Worm (Caenorhabditis elegans) whole organism, late embryonic: ENCODE measurements around the gene par-2.
"Not testable (repeated sequence)": the region's sequence is repeated elsewhere in the genome, so short reads cannot be mapped to it uniquely, and the experiment has no call there.

Source experiments
- ama-1 ChIP-seq: fragments of 150-350 bp; optimal IDR thresholded peaks from 2 replicates; lab custom pipeline; 2014
- ceh-48 ChIP-seq: sonication (generic microtip); optimal IDR thresholded peaks from 2 replicates; lab custom pipeline; 2016; ENCODE audit warnings: missing genetic modification characterization, inconsistent platforms, missing compliant biosample characterization
- elt-2 ChIP-seq: sonication (generic microtip); optimal IDR thresholded peaks from 2 replicates; lab custom pipeline; 2016; ENCODE audit warnings: missing genetic modification reagents, missing genetic modification characterization, missing compliant biosample characterization
- elt-4 ChIP-seq: sonication (generic microtip); optimal IDR thresholded peaks from 2 replicates; lab custom pipeline; 2016; ENCODE audit warnings: missing genetic modification characterization, missing compliant biosample characterization
- gmeb-2 ChIP-seq: sonication (generic microtip); optimal IDR thresholded peaks from 2 replicates; lab custom pipeline; 2016; ENCODE audit warnings: missing genetic modification characterization, inconsistent platforms, missing compliant biosample characterization
- hlh-30 ChIP-seq: sonication (generic microtip); optimal IDR thresholded peaks from 2 replicates; lab custom pipeline; 2017; ENCODE audit warnings: antibody characterized with exemption, missing genetic modification characterization, missing compliant biosample characterization; ENCODE audit not compliant: insufficient read depth
- odd-2 ChIP-seq: sonication (generic microtip); optimal IDR thresholded peaks from 2 replicates; lab custom pipeline; 2017; ENCODE audit warnings: antibody characterized with exemption, mild to moderate bottlenecking, missing genetic modification characterization, missing compliant biosample characterization
- pag-3 ChIP-seq: sonication (generic microtip); optimal IDR thresholded peaks from 2 replicates; lab custom pipeline; 2016; ENCODE audit warnings: missing compliant biosample characterization, missing genetic modification characterization, borderline replicate concordance
- pha-2 ChIP-seq: sonication (generic microtip); optimal IDR thresholded peaks from 2 replicates; lab custom pipeline; 2017; ENCODE audit warnings: mild to moderate bottlenecking, missing genetic modification characterization, missing compliant biosample characterization
- pqm-1 ChIP-seq: sonication (generic microtip); optimal IDR thresholded peaks from 2 replicates; lab custom pipeline; 2016; ENCODE audit warnings: missing genetic modification characterization, missing compliant biosample characterization
- rnt-1 ChIP-seq: sonication (generic microtip); optimal IDR thresholded peaks from 2 replicates; lab custom pipeline; 2016; ENCODE audit warnings: missing genetic modification characterization, missing compliant biosample characterization

ce11 chrIII:1076383-1076782 is 4.8 kb upstream of the par-2 start, which contains the start of gene uaf-1:
- TF ChIP-seq ama-1; pag-3 (tag; lab: Kevin White, UChicago); gmeb-2 (tag; lab: Kevin White, UChicago); pqm-1; elt-2 (tag; lab: Kevin White, UChicago); hlh-30; pha-2 (tag; lab: Kevin White, UChicago); ceh-48 (tag; lab: Kevin White, UChicago); odd-2 (tag; lab: Kevin White, UChicago); rnt-1 (tag; lab: Kevin White, UChicago); elt-4 (tag; lab: Kevin White, UChicago): not testable (repeated sequence)
